Worm (Caenorhabditis elegans): Measurements from ENCODE around the gene cec-7.

The cec-7 gene

DNA sequence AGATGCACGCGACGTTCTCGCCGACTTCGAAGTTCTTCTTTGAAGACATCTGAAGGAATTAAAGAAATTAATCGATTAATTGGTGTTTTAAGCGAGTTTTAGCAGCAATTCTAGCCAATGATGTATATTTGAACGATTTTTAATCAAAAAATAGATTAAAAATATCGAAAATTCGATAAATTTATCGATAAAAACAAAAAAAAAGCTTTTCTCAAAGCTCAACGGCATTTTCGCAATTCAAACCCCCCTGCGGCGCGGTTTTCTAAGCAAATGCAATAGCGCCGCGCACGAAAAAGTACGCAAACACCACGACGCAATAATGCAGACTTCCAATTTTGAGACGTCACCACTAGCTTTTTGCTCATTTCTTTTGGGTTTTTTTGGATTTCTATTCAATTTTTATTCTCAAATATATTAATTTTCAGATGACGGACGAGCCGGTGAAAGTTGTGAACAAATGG lies 2.7 kb downstream of the cec-7 start, which contains the start of the genes mrg-1 and spcs-2 (continued):
- TF ChIP-seq lir-1 (GFP tag; conservative IDR thresholded peaks at IDR 0.05) (no peak; the same call in 1 of the 2 replicates), K11D2.4 (GFP tag; IDR thresholded peaks at IDR 0.05) (peak; percentile 82), hlh-12 (tag; optimal IDR thresholded peaks at IDR 0.05) (no peak), T26A5.8 (tag; optimal IDR thresholded peaks at IDR 0.05) (no peak), gei-17 (GFP tag; optimal IDR thresholded peaks at IDR 0.05) (no peak), pha-4 (tag; optimal IDR thresholded peaks at IDR 0.05) (no peak), ceh-58 (GFP tag; IDR thresholded peaks at IDR 0.05) (no peak), ztf-28 (GFP tag; IDR thresholded peaks at IDR 0.05) (peak; percentile 71; the same call in 1 of the 2 replicates), ceh-100 (GFP tag; IDR thresholded peaks at IDR 0.05) (peak; percentile 94), tlf-1 (GFP tag; optimal IDR thresholded peaks at IDR 0.05) (peak; percentile 81), F57A8.1 (GFP tag; optimal IDR thresholded peaks at IDR 0.05) (no peak), unc-62 (GFP tag; optimal IDR thresholded peaks at IDR 0.05) (no peak), dpl-1 (GFP tag; optimal IDR thresholded peaks at IDR 0.05) (peak; percentile 77), dpff-1 (tag; optimal IDR thresholded peaks at IDR 0.05) (no peak), ztf-6 (GFP tag; IDR thresholded peaks at IDR 0.05) (0 out of 2 replicates have a peak, but pooled peaks have one; percentile 32), attf-6 (GFP tag; IDR thresholded peaks at IDR 0.05) (no peak), cebp-2 (GFP tag; IDR thresholded peaks at IDR 0.05) (no peak), repo-1 (tag; optimal IDR thresholded peaks at IDR 0.05) (no peak), aptf-3 (GFP tag; IDR thresholded peaks at IDR 0.05) (no peak), lin-54 (GFP tag; optimal IDR thresholded peaks at IDR 0.05) (peak; percentile 95), attf-5 (GFP tag; optimal IDR thresholded peaks at IDR 0.05) (peak; percentile 97), ccch-3 (GFP tag; optimal IDR thresholded peaks at IDR 0.05) (no peak), Y67H2A.10 (GFP tag; conservative IDR thresholded peaks at IDR 0.05) (no peak), K12H6.12 (tag; optimal IDR thresholded peaks at IDR 0.05) (peak; percentile 52), Y53G8AR.9 (GFP tag; conservative IDR thresholded peaks at IDR 0.05) (peak; percentile 90), F33H1.4 (GFP tag; IDR thresholded peaks at IDR 0.05) (peak; percentile 71), F37B4.10 (GFP tag; IDR thresholded peaks at IDR 0.05) (no peak), lsy-27 (tag; optimal IDR thresholded peaks at IDR 0.05; ENCODE audit: borderline replicate concordance, insufficient read depth) (peak; percentile 55), ets-4 (GFP tag; optimal IDR thresholded peaks at IDR 0.05) (no peak), ceh-79 (tag; optimal IDR thresholded peaks at IDR 0.05) (no peak), athp-1 (tag; optimal IDR thresholded peaks at IDR 0.05) (peak; percentile 84), ztf-22 (GFP tag; optimal IDR thresholded peaks at IDR 0.05) (no peak)

DNA sequence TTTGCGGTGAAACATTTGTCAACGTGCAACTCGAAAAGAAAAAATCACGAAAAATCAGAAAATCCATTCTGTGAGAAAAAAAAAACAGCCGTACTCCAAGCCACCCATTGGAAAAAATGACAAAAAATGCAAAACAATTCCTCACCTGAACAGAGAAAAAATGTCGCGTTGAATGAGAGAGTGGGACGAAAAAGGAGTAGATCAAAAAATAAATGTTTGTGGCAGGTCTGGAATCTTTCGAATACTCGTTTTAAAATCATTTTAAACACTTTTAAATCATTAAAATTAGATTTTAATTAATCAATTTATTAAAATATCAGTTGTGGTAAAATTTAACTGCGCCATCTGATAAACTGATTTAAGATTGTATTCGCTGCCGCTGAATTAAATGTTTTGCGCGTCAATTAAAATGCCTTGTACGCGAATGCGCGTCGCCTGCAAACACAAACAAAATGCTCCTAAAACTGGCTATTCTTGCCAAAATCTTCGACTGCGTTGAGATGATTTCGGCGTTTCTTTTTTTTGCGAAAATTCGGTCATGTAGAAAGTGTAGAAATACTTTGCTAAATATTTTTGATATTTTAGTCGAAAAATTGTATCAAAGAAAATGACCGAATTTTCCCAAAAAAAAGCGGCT lies 7.2 kb downstream of the cec-7 start, which contains the start of gene Y37D8A.6:
TSS of gene Y37D8A.6 (minus strand) at position 238 of the 637 bp plus-strand sequence.
- 0 out of 2 replicates have a peak, but pooled peaks have one; percentile 7 for TF ChIP-seq D2030.7 (GFP tag; IDR thresholded peaks at IDR 0.05)
- peak; percentile 52 for TF ChIP-seq efl-1 (GFP tag; optimal IDR thresholded peaks at IDR 0.05)
- TF ChIP-seq rec-8 (tag; optimal IDR thresholded peaks at IDR 0.05): no peak

DNA sequence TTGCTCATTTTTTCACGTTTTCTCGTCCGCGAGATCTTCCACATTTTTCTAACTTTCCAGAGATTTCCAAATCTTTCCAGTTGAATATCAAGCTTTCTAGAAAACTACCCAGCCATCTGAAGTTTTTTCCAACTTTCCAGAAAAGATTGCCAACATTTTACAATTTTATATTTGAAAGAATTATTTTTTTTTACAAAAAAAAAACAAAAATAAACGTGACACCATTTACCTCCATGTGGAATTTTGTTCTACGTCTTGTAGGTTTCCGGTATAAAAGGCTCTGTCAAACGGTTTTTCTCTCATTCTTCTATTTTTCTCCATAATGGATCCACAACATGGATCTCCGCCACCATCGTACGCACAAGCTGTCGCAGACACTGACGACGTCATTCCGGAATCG lies 12.7 kb downstream of the cec-7 start, which contains the start of gene Y37D8A.8:
TSS of gene Y37D8A.8 (plus strand) at position 301 of the 400 bp plus-strand sequence.
- TF ChIP-seq nhr-90 (tag; optimal IDR thresholded peaks at IDR 0.05) (no peak), nhr-120 (GFP tag; IDR thresholded peaks at IDR 0.05) (no peak), ets-4 (GFP tag; optimal IDR thresholded peaks at IDR 0.05) (no peak), B0336.3 (GFP tag; IDR thresholded peaks at IDR 0.05) (no peak), mes-4 (tag; optimal IDR thresholded peaks at IDR 0.05) (no peak), zfh-2 (GFP tag; conservative IDR thresholded peaks at IDR 0.05) (no peak), bed-1 (GFP tag; IDR thresholded peaks at IDR 0.05) (no peak), K11D2.4 (GFP tag; IDR thresholded peaks at IDR 0.05) (no peak)
